Worm (Caenorhabditis elegans) whole organism, L4/young adult: ENCODE data around the gene snt-2.

Source experiments
- W03F9.2 ChIP-seq: fragments of 150-350 bp; optimal IDR thresholded peaks from 2 replicates; lab custom pipeline; 2014; ENCODE audit warnings: missing biosample characterization, missing genetic modification characterization
- him-1 ChIP-seq: sonication (generic microtip); optimal IDR thresholded peaks from 2 replicates; lab custom pipeline; 2016; ENCODE audit warnings: missing genotype, missing genetic modification reagents, missing genetic modification characterization, missing compliant biosample characterization

DNA sequence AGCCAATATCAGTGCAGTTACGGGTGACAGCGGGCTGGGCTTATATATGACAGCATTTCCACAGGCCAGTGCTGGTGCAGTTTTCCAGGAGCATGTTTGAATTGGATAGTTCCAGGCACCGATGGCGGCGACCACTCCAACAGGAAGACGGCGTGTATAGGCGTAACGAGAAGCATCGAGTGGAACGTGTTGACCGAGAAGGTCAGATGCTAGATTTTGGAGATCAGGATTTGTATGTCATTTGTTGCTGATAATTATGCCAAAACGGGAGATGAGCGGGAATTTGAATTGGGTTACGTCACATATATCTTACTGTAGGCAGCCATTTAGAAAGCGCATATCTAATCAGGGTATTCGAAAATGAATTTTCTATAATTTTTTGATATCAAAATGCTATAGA is 18.1 kb downstream of the snt-2 start:
- TF ChIP-seq him-1 (tag; lab: Kevin White, UChicago) = no peak
- TF ChIP-seq W03F9.2 (tag; lab: Kevin White, UChicago) = no peak
